Worm (Caenorhabditis elegans) whole organism, L2 larva: Measurements from ENCODE around the gene W06F12.3.

ENCODE experiments used
- ama-1 ChIP-seq: fragments of 150-350 bp; optimal IDR thresholded peaks from 2 replicates; lab custom pipeline; 2018; ENCODE audit warnings: inconsistent platforms
- elt-3 ChIP-seq: sonication (generic microtip); optimal IDR thresholded peaks from 2 replicates; lab custom pipeline; 2017; ENCODE audit warnings: missing biosample characterization, missing genetic modification characterization
- nhr-12 ChIP-seq: fragments of 150-350 bp; optimal IDR thresholded peaks from 2 replicates; lab custom pipeline; 2014; ENCODE audit warnings: missing biosample characterization, missing genetic modification characterization
- nhr-129 ChIP-seq: fragments of 150-350 bp; optimal IDR thresholded peaks from 2 replicates; lab custom pipeline; 2014; ENCODE audit warnings: missing biosample characterization, missing genetic modification characterization
- unc-39 ChIP-seq: fragments of 150-350 bp; optimal IDR thresholded peaks from 2 replicates; lab custom pipeline; 2014; ENCODE audit warnings: missing biosample characterization, missing genetic modification characterization
- ztf-11 ChIP-seq: sonication (generic microtip); optimal IDR thresholded peaks from 2 replicates; lab custom pipeline; 2017; ENCODE audit warnings: missing biosample characterization, missing genetic modification characterization

ce11 chrIII:13770017-13770416, 35.2 kb downstream of the W06F12.3 start:
- TF ChIP-seq nhr-129 (no peak), unc-39 (tag; lab: Kevin White, UChicago) (no peak), ztf-11 (tag; lab: Kevin White, UChicago) (no peak), elt-3 (no peak), nhr-12 (tag; lab: Kevin White, UChicago) (no peak), ama-1 (lab: Kevin White, UChicago) (no peak)
